Worm (Caenorhabditis elegans): Measurements from ENCODE around the gene gld-3.

Gene gld-3

DNA sequence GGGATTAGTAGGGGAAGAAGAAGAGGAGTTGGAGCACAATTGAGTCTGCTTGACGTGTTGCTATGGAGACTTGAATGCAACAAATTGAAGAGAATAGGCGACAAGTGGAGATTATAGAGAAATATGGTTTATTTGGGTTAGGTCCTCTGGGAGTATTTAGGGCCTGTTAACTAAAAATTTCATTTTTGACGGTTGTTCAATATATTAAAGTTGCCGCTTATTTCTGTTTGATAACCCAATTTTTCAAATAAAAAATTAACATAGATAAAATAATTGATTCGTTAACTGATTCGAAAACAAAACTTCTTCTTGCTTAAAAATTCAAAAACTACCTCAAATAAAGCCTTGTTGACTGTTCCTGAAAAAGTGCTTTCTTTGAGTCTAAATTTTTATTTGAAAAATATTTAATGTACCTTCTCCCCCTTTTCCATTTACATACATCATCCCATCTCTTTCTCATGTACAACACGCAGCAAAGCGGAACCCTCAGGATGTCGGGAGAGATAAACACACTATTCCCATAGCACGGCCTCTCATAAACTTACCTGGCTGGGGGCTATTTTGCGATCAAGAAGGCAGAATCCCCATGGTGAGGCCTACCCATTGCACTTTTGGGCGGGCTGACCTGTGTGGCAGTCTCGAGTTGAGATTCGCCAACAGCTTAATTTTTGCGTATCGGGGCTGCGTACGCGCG lies 39.0 kb downstream of the gld-3 start, which contains the start of gene dyf-13 (continued):
- TF ChIP-seq nfyb-1 (GFP tag; IDR thresholded peaks at IDR 0.05) (no peak), tbp1 (GFP tag; optimal IDR thresholded peaks at IDR 0.05) (peak; percentile 29), akir-1 (GFP tag; optimal IDR thresholded peaks at IDR 0.05) (no peak), F23B12.7 (tag; optimal IDR thresholded peaks at IDR 0.05; ENCODE audit: insufficient read depth) (no peak), die-1 (tag; optimal IDR thresholded peaks at IDR 0.05) (no peak)

DNA sequence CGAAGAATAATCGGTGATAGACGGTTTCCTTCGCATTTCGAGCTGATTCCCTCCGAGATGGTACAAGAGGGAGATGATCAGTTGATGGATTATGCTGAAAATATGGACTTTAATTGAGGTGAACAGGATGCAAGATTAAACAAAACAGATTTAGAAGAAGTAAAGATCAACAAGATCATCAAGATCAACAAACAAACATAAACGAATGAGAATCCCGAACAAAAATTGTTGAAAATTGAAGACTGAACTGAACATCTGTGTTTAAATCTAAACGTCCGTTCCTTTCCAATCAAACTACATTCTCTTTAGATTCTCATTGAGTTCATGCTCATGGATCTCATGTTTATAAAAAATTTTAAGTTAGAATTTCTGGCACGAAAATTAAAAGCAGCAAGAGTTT lies 42.4 kb downstream of the gld-3 start, which contains the start of gene glc-4:
TSS of gene glc-4 (minus strand) at position 101 of the 400 bp plus-strand sequence.
- TF ChIP-seq mel-28 (tag; optimal IDR thresholded peaks at IDR 0.05; ENCODE audit: borderline replicate concordance): no peak
- no peak for TF ChIP-seq F23B12.7 (tag; optimal IDR thresholded peaks at IDR 0.05; ENCODE audit: insufficient read depth)
- TF ChIP-seq nhr-80 (tag; optimal IDR thresholded peaks at IDR 0.05): no peak

DNA sequence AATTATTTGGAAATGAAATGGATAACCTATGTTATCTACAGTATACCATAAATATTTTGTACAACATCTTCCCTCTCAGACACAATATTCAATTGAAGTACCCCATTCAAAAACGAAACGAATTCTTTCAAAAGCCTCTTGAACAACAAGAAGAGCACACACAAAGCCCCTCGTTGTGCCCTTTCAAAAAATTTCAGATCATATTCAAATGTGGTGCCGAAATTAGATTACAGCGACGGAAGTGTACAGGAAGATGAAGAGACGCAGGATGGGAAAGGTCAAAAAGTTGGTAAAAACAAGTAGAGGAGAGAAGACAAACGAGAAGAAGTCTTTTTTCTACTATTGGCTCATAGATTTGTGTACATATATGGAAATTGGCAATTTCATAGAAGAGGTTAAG lies 43.7 kb downstream of the gld-3 start:
- TF ChIP-seq ceh-27 (GFP tag; optimal IDR thresholded peaks at IDR 0.05) (peak; percentile 18), akir-1 (GFP tag; optimal IDR thresholded peaks at IDR 0.05) (no peak)

DNA sequence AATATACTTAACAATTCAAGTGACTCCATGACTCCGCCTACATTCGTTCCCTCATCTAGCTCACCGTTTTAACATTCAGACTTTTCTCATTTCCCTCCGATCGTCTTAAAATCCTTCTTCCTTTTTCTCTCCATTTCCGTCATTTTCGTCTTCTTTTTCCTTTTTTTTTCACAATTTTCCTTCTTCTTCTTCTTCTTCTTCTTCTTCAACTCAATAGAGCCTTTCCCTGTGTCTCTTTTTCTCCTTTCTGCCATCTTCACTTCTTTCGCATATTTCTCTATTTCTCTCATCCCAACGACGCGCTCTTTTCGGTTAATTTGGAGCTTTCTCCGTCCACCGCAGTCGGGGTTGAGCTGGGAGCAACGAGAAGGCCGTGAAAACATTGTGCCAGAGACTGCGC lies 50.2 kb downstream of the gld-3 start:
- no peak for TF ChIP-seq attf-3 (GFP tag; conservative IDR thresholded peaks at IDR 0.05)
- TF ChIP-seq rec-8 (tag; optimal IDR thresholded peaks at IDR 0.05): no peak
- TF ChIP-seq lin-54 (GFP tag; optimal IDR thresholded peaks at IDR 0.05): no peak
- TF ChIP-seq tbp1 (GFP tag; optimal IDR thresholded peaks at IDR 0.05): no peak
- no peak for TF ChIP-seq nhr-27 (tag; optimal IDR thresholded peaks at IDR 0.05)
- no peak for TF ChIP-seq hlh-12 (tag; optimal IDR thresholded peaks at IDR 0.05)
- TF ChIP-seq F33H1.4 (GFP tag; IDR thresholded peaks at IDR 0.05): no peak
- TF ChIP-seq egl-18 (GFP tag; IDR thresholded peaks at IDR 0.05): no peak
- no peak for TF ChIP-seq B0019.2 (GFP tag; conservative IDR thresholded peaks at IDR 0.05)
- TF ChIP-seq Y56A3A.18 (GFP tag; IDR thresholded peaks at IDR 0.05): no peak

DNA sequence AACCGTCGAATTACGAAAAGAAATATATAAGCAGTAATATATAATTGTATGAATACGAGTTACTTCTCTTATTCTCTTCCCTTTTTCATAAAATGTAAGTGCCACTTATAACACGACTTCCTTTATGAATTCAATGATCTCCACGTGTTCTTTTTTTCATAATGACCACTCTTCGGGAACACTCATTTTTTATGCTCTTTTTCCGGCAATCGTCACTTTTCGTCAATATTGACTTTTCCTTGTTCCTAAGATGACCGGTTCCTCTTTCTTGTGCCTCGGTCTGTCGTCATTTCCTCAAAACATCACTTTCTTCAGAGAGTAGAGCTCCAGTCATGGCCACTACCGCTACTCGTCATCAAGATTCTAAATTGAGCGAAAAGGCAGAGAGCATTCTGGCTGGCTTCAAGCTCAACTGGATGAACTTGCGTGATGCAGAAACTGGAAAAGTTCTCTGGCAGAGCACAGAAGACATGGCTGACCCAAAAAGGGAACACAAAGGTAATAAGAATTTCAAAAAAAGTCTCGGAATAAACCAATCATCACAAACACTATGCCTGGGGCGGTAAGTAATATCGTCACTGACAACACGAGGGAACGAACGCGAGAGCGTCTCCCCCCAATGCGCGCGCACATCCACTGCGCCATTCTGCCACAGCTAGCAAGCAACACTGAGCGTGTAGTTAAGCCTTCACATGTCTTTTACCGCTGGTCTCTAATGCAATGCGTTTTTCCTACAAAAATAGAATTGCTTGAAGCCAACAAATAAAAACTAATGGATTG lies 51.2 kb downstream of the gld-3 start, which contains the start of gene pdl-1:
TSS of gene pdl-1 (plus strand) at position 309 of the 780 bp plus-strand sequence.
- peak; percentile 82 for TF ChIP-seq attf-5 (GFP tag; optimal IDR thresholded peaks at IDR 0.05)
- peak; percentile 46 for TF ChIP-seq nhr-80 (tag; optimal IDR thresholded peaks at IDR 0.05)
- TF ChIP-seq somi-1 (GFP tag; optimal IDR thresholded peaks at IDR 0.05): peak; percentile 76
- TF ChIP-seq B0336.3 (GFP tag; IDR thresholded peaks at IDR 0.05): no peak; the same call in 1 of the 2 replicates
- peak; percentile 84 to 97 for TF ChIP-seq rec-8 (tag; optimal IDR thresholded peaks at IDR 0.05)
- TF ChIP-seq C17E4.6 (GFP tag; IDR thresholded peaks at IDR 0.05): peak; percentile 63; the same call in 1 of the 2 replicates
- peak; percentile 71; the same call in 1 of the 2 replicates for TF ChIP-seq lir-1 (GFP tag; conservative IDR thresholded peaks at IDR 0.05)
- peak; percentile 78 for TF ChIP-seq hmg-1.2 (GFP tag; IDR thresholded peaks at IDR 0.05)
- peak; percentile 88 for TF ChIP-seq pbrm-1 (GFP tag; IDR thresholded peaks at IDR 0.05)
- TF ChIP-seq gei-17 (GFP tag; optimal IDR thresholded peaks at IDR 0.05): peak; percentile 39
- TF ChIP-seq Y79H2A.3 (GFP tag; conservative IDR thresholded peaks at IDR 0.05): peak; percentile 72; the same call in 1 of the 2 replicates
- TF ChIP-seq ets-4 (GFP tag; optimal IDR thresholded peaks at IDR 0.05): peak; percentile 62
- peak; percentile 84 for TF ChIP-seq athp-1 (tag; optimal IDR thresholded peaks at IDR 0.05)
- TF ChIP-seq snpc-1.3 (tag; optimal IDR thresholded peaks at IDR 0.05; ENCODE audit: insufficient read depth): peak; percentile 89
- peak; percentile 64 for TF ChIP-seq unc-130 (GFP tag; optimal IDR thresholded peaks at IDR 0.05)
- no peak for TF ChIP-seq ceh-91 (GFP tag; IDR thresholded peaks at IDR 0.05)
- peak; percentile 77 for TF ChIP-seq nhr-179 (tag; optimal IDR thresholded peaks at IDR 0.05)
- TF ChIP-seq aptf-2 (GFP tag; conservative IDR thresholded peaks at IDR 0.05): peak; percentile 65
- peak; percentile 86 for TF ChIP-seq madf-10 (tag; optimal IDR thresholded peaks at IDR 0.05)
- TF ChIP-seq snpc-3.4 (tag; optimal IDR thresholded peaks at IDR 0.05): peak; percentile 87
- peak; percentile 96 for TF ChIP-seq die-1 (tag; optimal IDR thresholded peaks at IDR 0.05)
- peak; percentile 86 for TF ChIP-seq T07F8.4 (tag; optimal IDR thresholded peaks at IDR 0.05)
- peak; percentile 47; the same call in 1 of the 2 replicates for TF ChIP-seq F33H1.4 (GFP tag; IDR thresholded peaks at IDR 0.05)
- TF ChIP-seq efl-1 (GFP tag; optimal IDR thresholded peaks at IDR 0.05): no peak

Measured in whole organism, young adult.